Worm (Caenorhabditis elegans): Measurements from ENCODE around the gene M01G5.1.
A peak's percentile ranks its signal among the peaks of the same experiment; 100 is the strongest.

Gene M01G5.1

ce11 chrIII:1528423-1528822 is 32.2 kb downstream of the M01G5.1 start:
- no peak for TF ChIP-seq gei-8 (GFP tag; optimal IDR thresholded peaks at IDR 0.05)
- no peak for TF ChIP-seq unc-130 (GFP tag; optimal IDR thresholded peaks at IDR 0.05)
- no peak for TF ChIP-seq zag-1 (tag; optimal IDR thresholded peaks at IDR 0.05)
- no peak for TF ChIP-seq F26F4.8 (GFP tag; conservative IDR thresholded peaks at IDR 0.05)
- no peak for TF ChIP-seq nhr-28 (tag; optimal IDR thresholded peaks at IDR 0.05)
- no peak for TF ChIP-seq Y48G9A.11 (GFP tag; IDR thresholded peaks at IDR 0.05)
- TF ChIP-seq aha-1 (tag): peak; percentile 75

ce11 chrIII:1532777-1533473 is 36.7 kb downstream of the M01G5.1 start, which contains the start of gene snf-6:
TSS of gene snf-6 (minus strand) at chrIII:1532827.
- TF ChIP-seq mdt-29 (GFP tag; IDR thresholded peaks at IDR 0.05) (no peak), nhr-41 (GFP tag; IDR thresholded peaks at IDR 0.05) (no peak), egl-27 (tag; optimal IDR thresholded peaks at IDR 0.05) (no peak), php-3 (GFP tag; IDR thresholded peaks at IDR 0.05) (no peak), daf-8 (GFP tag; IDR thresholded peaks at IDR 0.05) (no peak), ces-1 (GFP tag; optimal IDR thresholded peaks at IDR 0.05) (no peak), vab-7 (GFP tag; IDR thresholded peaks at IDR 0.05) (no peak), T20F7.1 (GFP tag; optimal IDR thresholded peaks at IDR 0.05) (no peak), dpl-1 (GFP tag; optimal IDR thresholded peaks at IDR 0.05) (peak; percentile 87), daf-19 (GFP tag; conservative IDR thresholded peaks at IDR 0.05) (no peak), lin-38 (GFP tag; IDR thresholded peaks at IDR 0.05) (peak; percentile 96), set-16 (GFP tag; IDR thresholded peaks at IDR 0.05) (no peak), F10B5.3 (tag; optimal IDR thresholded peaks at IDR 0.05) (no peak), nhr-11 (tag; optimal IDR thresholded peaks at IDR 0.05) (no peak), hlh-11 (tag; optimal IDR thresholded peaks at IDR 0.05) (no peak), fkh-10 (GFP tag; optimal IDR thresholded peaks at IDR 0.05) (no peak), lsy-2 (tag; optimal IDR thresholded peaks at IDR 0.05) (peak in 1 of 2 experiments; percentile 55), mep-1 (tag; optimal IDR thresholded peaks at IDR 0.05) (peak; percentile 16), lin-13 (GFP tag; optimal IDR thresholded peaks at IDR 0.05) (peak; percentile 52), F49E8.2 (tag; optimal IDR thresholded peaks at IDR 0.05; ENCODE audit: borderline replicate concordance) (no peak), tag-97 (GFP tag; IDR thresholded peaks at IDR 0.05) (no peak), mes-2 (tag; optimal IDR thresholded peaks at IDR 0.05; ENCODE audit: poor library complexity, severe bottlenecking) (peak; percentile 61), pha-4 (GFP tag; IDR thresholded peaks at IDR 0.05) (no peak), pha-4 (tag; optimal IDR thresholded peaks at IDR 0.05) (no peak), nhr-6 (tag; optimal IDR thresholded peaks at IDR 0.05) (peak; percentile 15), hif-1 (tag; optimal IDR thresholded peaks at IDR 0.05) (no peak), dve-1 (tag; optimal IDR thresholded peaks at IDR 0.05; ENCODE audit: insufficient read depth) (peak; percentile 32), hmg-1.1 (GFP tag; IDR thresholded peaks at IDR 0.05) (0 out of 2 replicates have a peak, but pooled peaks have one; percentile 11), unc-39 (tag; optimal IDR thresholded peaks at IDR 0.05) (no peak), madf-9 (GFP tag; conservative IDR thresholded peaks at IDR 0.05) (no peak), nhr-77 (tag; optimal IDR thresholded peaks at IDR 0.05) (peak; percentile 10), F44E2.7 (GFP tag; IDR thresholded peaks at IDR 0.05) (no peak), nhr-111 (GFP tag; optimal IDR thresholded peaks at IDR 0.05) (no peak)
